Fruit fly (Drosophila melanogaster) whole organism, embryonic: ENCODE data around the gene AP-1mu.

Source experiments
- Abd-B ChIP-seq: fragments of 200-800 bp; sonication (Bioruptor generic); optimal IDR thresholded peaks from 2 replicates; lab custom pipeline; 2018; ENCODE audit warnings: missing biosample characterization, mild to moderate bottlenecking, missing genetic modification characterization, moderate library complexity
- Aef1 ChIP-seq: fragments of 200-800 bp; sonication (Bioruptor generic); IDR thresholded peaks from 3 replicates; pipeline ENCODE4 v1.3.6; 2022; ENCODE audit warnings: missing biosample characterization, missing genetic modification characterization
- Asciz ChIP-seq: fragments of 200-800 bp; sonication (Bioruptor generic); optimal IDR thresholded peaks from 2 replicates; lab custom pipeline; 2017; ENCODE audit warnings: missing biosample characterization, mild to moderate bottlenecking, missing genetic modification characterization, missing genetic modification reagents
- Bgb ChIP-seq: fragments of 200-800 bp; sonication (Bioruptor generic); IDR thresholded peaks from 2 replicates; pipeline ENCODE4 v1.3.6; 2022; ENCODE audit warnings: missing biosample characterization, missing genetic modification characterization; ENCODE audit not compliant: partially characterized antibody
- CG10366 ChIP-seq: fragments of 200-800 bp; sonication (Bioruptor generic); IDR thresholded peaks from 2 replicates; pipeline ENCODE4 v1.3.6; 2022; ENCODE audit warnings: missing biosample characterization, missing genetic modification characterization
- CG13287 ChIP-seq: fragments of 200-800 bp; sonication (Bioruptor generic); IDR thresholded peaks from 2 replicates; pipeline ENCODE4 v1.3.6; 2022; ENCODE audit warnings: missing biosample characterization, missing genetic modification characterization; ENCODE audit not compliant: partially characterized antibody
- CG13296 ChIP-seq: fragments of 200-800 bp; sonication (Bioruptor generic); optimal IDR thresholded peaks from 3 replicates; lab custom pipeline; 2018; ENCODE audit warnings: missing biosample characterization, mild to moderate bottlenecking, missing genetic modification characterization
- CG14710 ChIP-seq: fragments of 200-800 bp; sonication (Bioruptor generic); optimal IDR thresholded peaks from 3 replicates; lab custom pipeline; 2019; ENCODE audit warnings: missing biosample characterization, mild to moderate bottlenecking, missing genetic modification characterization, moderate library complexity
- CG1602 ChIP-seq: fragments of 200-800 bp; sonication (Bioruptor generic); optimal IDR thresholded peaks from 3 replicates; lab custom pipeline; 2016; ENCODE audit warnings: missing biosample characterization, missing genetic modification characterization
- CG16813 ChIP-seq: fragments of 200-800 bp; sonication (Bioruptor generic); IDR thresholded peaks from 3 replicates; pipeline ENCODE4 v1.3.6; 2022; ENCODE audit warnings: missing biosample characterization, missing genetic modification characterization; ENCODE audit not compliant: partially characterized antibody
- CG17186 ChIP-seq: fragments of 200-800 bp; sonication (Bioruptor generic); optimal IDR thresholded peaks from 3 replicates; lab custom pipeline; 2017; ENCODE audit warnings: missing biosample characterization, missing genetic modification reagents, missing genetic modification characterization
- CG17359 ChIP-seq: fragments of 200-800 bp; sonication (Bioruptor generic); optimal IDR thresholded peaks from 3 replicates; lab custom pipeline; 2018; ENCODE audit warnings: missing biosample characterization, mild to moderate bottlenecking, missing genetic modification characterization, moderate library complexity
- CG18262 ChIP-seq: fragments of 200-800 bp; optimal IDR thresholded peaks from 3 replicates; lab custom pipeline; 2019; ENCODE audit warnings: missing biosample characterization, mild to moderate bottlenecking, missing genetic modification characterization, moderate library complexity
- CG1832 ChIP-seq: fragments of 200-800 bp; sonication (Bioruptor generic); optimal IDR thresholded peaks from 2 replicates; lab custom pipeline; 2017; ENCODE audit warnings: missing biosample characterization, mild to moderate bottlenecking, missing genetic modification characterization, inconsistent platforms
- CG2129 ChIP-seq: fragments of 200-800 bp; sonication (Bioruptor generic); IDR thresholded peaks from 2 replicates; pipeline ENCODE4 v1.3.6; 2022; ENCODE audit warnings: missing biosample characterization, missing genetic modification characterization; ENCODE audit not compliant: partially characterized antibody
- CG2875 ChIP-seq: fragments of 200-800 bp; sonication (Bioruptor generic); optimal IDR thresholded peaks from 2 replicates; lab custom pipeline; 2017; ENCODE audit warnings: missing biosample characterization, mild to moderate bottlenecking, missing genetic modification characterization, missing genetic modification reagents
- CG3163 ChIP-seq: fragments of 200-800 bp; sonication (Bioruptor generic); optimal IDR thresholded peaks from 3 replicates; lab custom pipeline; 2016; ENCODE audit warnings: missing biosample characterization, missing genetic modification characterization
- CG4328 ChIP-seq: fragments of 200-800 bp; sonication (Bioruptor generic); optimal IDR thresholded peaks from 3 replicates; lab custom pipeline; 2017; ENCODE audit warnings: missing biosample characterization, missing genetic modification reagents, missing genetic modification characterization
- CG4424 ChIP-seq: fragments of 200-800 bp; sonication (Bioruptor generic); optimal IDR thresholded peaks from 3 replicates; lab custom pipeline; 2016; ENCODE audit warnings: missing biosample characterization, missing genetic modification characterization
- CG6654 ChIP-seq: fragments of 200-800 bp; sonication (Bioruptor generic); optimal IDR thresholded peaks from 2 replicates; lab custom pipeline; 2017; ENCODE audit warnings: missing biosample characterization, mild to moderate bottlenecking, missing genetic modification characterization
- CG8944 ChIP-seq: fragments of 200-800 bp; sonication (Bioruptor generic); optimal IDR thresholded peaks from 3 replicates; lab custom pipeline; 2016; ENCODE audit warnings: missing biosample characterization, missing genetic modification characterization
- CG9215 ChIP-seq: fragments of 200-800 bp; sonication (Bioruptor generic); IDR thresholded peaks from 2 replicates; pipeline ENCODE4 v1.3.6; 2022; ENCODE audit warnings: missing biosample characterization, missing genetic modification characterization
- CG9817 ChIP-seq: fragments of 200-800 bp; sonication (Bioruptor generic); optimal IDR thresholded peaks from 2 replicates; lab custom pipeline; 2018; ENCODE audit warnings: missing biosample characterization, mild to moderate bottlenecking, missing genetic modification characterization, moderate library complexity
- Dad ChIP-seq: fragments of 200-800 bp; sonication (Bioruptor generic); optimal IDR thresholded peaks from 3 replicates; lab custom pipeline; 2016; ENCODE audit warnings: missing biosample characterization, missing genetic modification characterization
- Dll ChIP-seq: fragments of 200-800 bp; sonication (Bioruptor generic); IDR thresholded peaks from 4 replicates; pipeline ENCODE4 v1.3.6; 2022; ENCODE audit warnings: missing biosample characterization, missing genetic modification characterization; ENCODE audit not compliant: partially characterized antibody
- Eip74EF ChIP-seq, 2 experiments: fragments of 200-800 bp in 1 of 2; fragments of >200 bp in 1 of 2; sonication (Bioruptor generic) in 1 of 2; optimal IDR thresholded peaks; 2 replicates each; lab custom pipeline; 2017 to 2019; ENCODE audit warnings: missing biosample characterization in 2 of 2, missing genetic modification characterization in 2 of 2, mild to moderate bottlenecking in 1 of 2, moderate library complexity in 1 of 2
- GATAe ChIP-seq: fragments of 200-800 bp; sonication (Bioruptor generic); conservative IDR thresholded peaks from 2 replicates; pipeline ENCODE4 v1.3.6; 2022; ENCODE audit warnings: missing biosample characterization, missing genetic modification characterization
- Lim3 ChIP-seq: fragments of 200-800 bp; sonication (Bioruptor generic); IDR thresholded peaks from 2 replicates; pipeline ENCODE4 v1.3.6; 2022; ENCODE audit warnings: missing biosample characterization, missing genetic modification characterization
- Meics ChIP-seq: fragments of 200-800 bp; sonication (Bioruptor generic); optimal IDR thresholded peaks from 2 replicates; lab custom pipeline; 2017; ENCODE audit warnings: missing biosample characterization, mild to moderate bottlenecking, missing genetic modification characterization
- Oli ChIP-seq: fragments of 200-800 bp; sonication (Bioruptor generic); optimal IDR thresholded peaks from 2 replicates; lab custom pipeline; 2018; ENCODE audit warnings: missing biosample characterization, mild to moderate bottlenecking, missing genetic modification characterization, moderate library complexity
- Ravus ChIP-seq: fragments of 200-800 bp; sonication (Bioruptor generic); IDR thresholded peaks from 2 replicates; pipeline ENCODE4 v1.3.6; 2022; ENCODE audit warnings: missing biosample characterization, missing genetic modification characterization
- Stat92E ChIP-seq, 3 experiments: fragments of >200 bp in 2 of 3; fragments of 200-800 bp in 1 of 3; sonication (Bioruptor generic) in 1 of 3; optimal IDR thresholded peaks; 2 replicates each; lab custom pipeline; 2017 to 2019; ENCODE audit warnings: missing biosample characterization in 3 of 3, missing genetic modification characterization in 3 of 3, mild to moderate bottlenecking in 1 of 3, moderate library complexity in 1 of 3
- Tbp ChIP-seq: fragments of >200 bp; optimal IDR thresholded peaks from 2 replicates; lab custom pipeline; 2018; ENCODE audit warnings: missing biosample characterization, missing genetic modification characterization
- ac ChIP-seq: fragments of 200-800 bp; sonication (Bioruptor generic); optimal IDR thresholded peaks from 3 replicates; lab custom pipeline; 2017; ENCODE audit warnings: missing biosample characterization, mild to moderate bottlenecking, missing genetic modification characterization
- ash1 ChIP-seq: fragments of 200-800 bp; sonication (Bioruptor generic); optimal IDR thresholded peaks from 2 replicates; lab custom pipeline; 2018; ENCODE audit warnings: missing biosample characterization, mild to moderate bottlenecking, missing genetic modification characterization
- ato ChIP-seq: fragments of 200-800 bp; sonication (Bioruptor generic); IDR thresholded peaks from 2 replicates; pipeline ENCODE4 v1.3.6; 2022; ENCODE audit warnings: missing biosample characterization, missing genetic modification characterization; ENCODE audit not compliant: partially characterized antibody
- bowl ChIP-seq: fragments of 200-800 bp; sonication (Bioruptor generic); IDR thresholded peaks from 2 replicates; pipeline ENCODE4 v1.3.6; 2022; ENCODE audit warnings: missing biosample characterization, missing genetic modification characterization
- br ChIP-seq: fragments of >200 bp; optimal IDR thresholded peaks from 2 replicates; lab custom pipeline; 2017
- fu2 ChIP-seq: fragments of 200-800 bp; sonication (Bioruptor generic); optimal IDR thresholded peaks from 2 replicates; lab custom pipeline; 2016; ENCODE audit warnings: missing biosample characterization, missing genetic modification characterization
- ind ChIP-seq: fragments of 200-800 bp; sonication (Bioruptor generic); optimal IDR thresholded peaks from 3 replicates; lab custom pipeline; 2016; ENCODE audit warnings: missing biosample characterization, missing genetic modification characterization
- jumu ChIP-seq: fragments of 200-800 bp; sonication (Bioruptor generic); optimal IDR thresholded peaks from 3 replicates; lab custom pipeline; 2016; ENCODE audit warnings: missing biosample characterization, missing genetic modification characterization
- lab ChIP-seq: fragments of 200-800 bp; sonication (Bioruptor generic); optimal IDR thresholded peaks from 3 replicates; lab custom pipeline; 2017; ENCODE audit warnings: missing biosample characterization, missing genetic modification characterization, mild to moderate bottlenecking, moderate library complexity, missing genetic modification reagents
- nerfin-1 ChIP-seq: fragments of 200-800 bp; sonication (Bioruptor generic); optimal IDR thresholded peaks from 3 replicates; lab custom pipeline; 2019; ENCODE audit warnings: missing biosample characterization, mild to moderate bottlenecking, missing genetic modification characterization, moderate library complexity
- pan ChIP-seq, 4 experiments: fragments of >200 bp in 3 of 4; fragments of 200-800 bp in 1 of 4; sonication (Bioruptor generic) in 1 of 4; optimal IDR thresholded peaks in 3 of 4; IDR thresholded peaks in 1 of 4; 2 replicates each; pipeline versions ENCODE4 v1.3.6 to Lab custom; 2017 to 2022; ENCODE audit warnings: missing biosample characterization in 2 of 4, missing genetic modification characterization in 2 of 4, mixed read lengths in 1 of 4
- sd ChIP-seq: fragments of 200-800 bp; sonication (Bioruptor generic); optimal IDR thresholded peaks from 3 replicates; lab custom pipeline; 2018; ENCODE audit warnings: missing biosample characterization, mild to moderate bottlenecking, missing genetic modification characterization, moderate library complexity
- sens ChIP-seq: fragments of 200-800 bp; sonication (Bioruptor generic); peaks from one replicate; lab custom pipeline; 2016; ENCODE audit warnings: missing biosample characterization, missing genetic modification characterization
- slou ChIP-seq: fragments of 200-800 bp; sonication (Bioruptor generic); optimal IDR thresholded peaks from 3 replicates; lab custom pipeline; 2016; ENCODE audit warnings: missing biosample characterization, missing genetic modification characterization
- slp2 ChIP-seq: fragments of 200-800 bp; sonication (Bioruptor generic); optimal IDR thresholded peaks from 2 replicates; lab custom pipeline; 2016; ENCODE audit warnings: missing biosample characterization, missing genetic modification characterization
- tll ChIP-seq, 2 experiments: fragments of 200-800 bp in 1 of 2; fragments of >200 bp in 1 of 2; sonication (Bioruptor generic) in 1 of 2; optimal IDR thresholded peaks; 2 replicates each; lab custom pipeline; 2017 to 2019; ENCODE audit warnings: missing biosample characterization in 2 of 2, missing genetic modification characterization in 2 of 2, mild to moderate bottlenecking in 1 of 2, moderate library complexity in 1 of 2
- wdn ChIP-seq: fragments of 200-800 bp; sonication (Bioruptor generic); IDR thresholded peaks from 2 replicates; pipeline ENCODE4 v1.3.6; 2022; ENCODE audit warnings: missing biosample characterization, missing genetic modification characterization

Gene AP-1mu

DNA sequence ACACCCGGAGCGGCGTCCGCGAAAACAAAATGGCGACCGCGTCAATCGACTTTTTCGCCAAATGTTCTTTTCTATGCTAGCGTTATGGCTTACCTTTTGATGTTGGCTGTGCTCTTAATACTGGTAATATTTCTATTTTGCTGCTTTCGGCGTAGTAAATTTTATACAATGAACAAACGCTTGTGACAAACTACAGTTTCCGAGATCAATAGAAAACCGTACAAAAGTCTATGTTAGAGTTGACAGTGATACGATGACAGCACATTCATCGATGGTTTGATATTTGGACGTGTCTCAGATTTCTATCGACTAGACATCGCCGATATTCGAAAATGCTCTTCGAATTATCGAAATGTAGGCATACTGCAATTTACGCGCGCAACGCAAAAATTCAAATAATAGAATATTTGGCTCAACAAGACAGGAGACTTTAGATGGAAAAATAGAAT is 49.2 kb downstream of the AP-1mu start, which contains the start of gene rump (continued):
- TF ChIP-seq CG1602 (GFP tag; lab: Kevin White, UChicago) (no peak), sd (tag; lab: Kevin White, UChicago) (peak; percentile 60), Dll (GFP tag; lab: Robert Waterston, UW) (no peak), CG18262 (tag; lab: Kevin White, UChicago) (peak; percentile 33), GATAe (GFP tag; lab: Robert Waterston, UW) (no peak), nerfin-1 (peak; percentile 5), CG4328 (no peak), Dad (no peak), jumu (no peak), bowl (GFP tag; lab: Robert Waterston, UW) (no peak), ash1 (GFP tag; lab: Kevin White, UChicago) (no peak), Bgb (no peak), CG13296 (GFP tag; lab: Kevin White, UChicago) (no peak), Lim3 (no peak), CG6654 (no peak), wdn (no peak), sens (GFP tag; lab: Kevin White, UChicago) (no peak), CG9215 (no peak), CG17359 (tag; lab: Kevin White, UChicago) (no peak), pan (optimal IDR thresholded peaks at IDR 0.05; lab: Kevin White, UChicago) (no peak), pan (GFP tag; optimal IDR thresholded peaks at IDR 0.05 in 1 of 2, IDR thresholded peaks at IDR 0.05 in 1 of 2) (no peak), ac (GFP tag; lab: Kevin White, UChicago) (no peak), CG10366 (no peak), Ravus (GFP tag; lab: Robert Waterston, UW) (no peak), CG2875 (GFP tag; lab: Kevin White, UChicago) (no peak), ind (GFP tag; lab: Kevin White, UChicago) (no peak), Abd-B (GFP tag; lab: Kevin White, UChicago) (no peak), CG2129 (GFP tag; lab: Robert Waterston, UW) (no peak), Eip74EF (GFP tag; optimal IDR thresholded peaks at IDR 0.05; lab: Kevin White, UChicago) (no peak), br (lab: Kevin White, UChicago) (no peak), CG16813 (GFP tag; lab: Robert Waterston, UW) (no peak), Aef1 (GFP tag; lab: Robert Waterston, UW) (no peak), Asciz (GFP tag; lab: Kevin White, UChicago) (no peak), CG14710 (tag; lab: Kevin White, UChicago) (peak; percentile 77), lab (GFP tag; lab: Kevin White, UChicago) (no peak), Stat92E (GFP tag; optimal IDR thresholded peaks at IDR 0.05; lab: Kevin White, UChicago) (peak in 1 of 3 experiments; percentile 58), fu2 (GFP tag; lab: Kevin White, UChicago) (no peak), ato (GFP tag; lab: Robert Waterston, UW) (no peak), CG3163 (GFP tag; lab: Kevin White, UChicago) (no peak), CG8944 (GFP tag; lab: Kevin White, UChicago) (no peak), CG1832 (GFP tag; lab: Kevin White, UChicago) (no peak), CG9817 (tag; lab: Kevin White, UChicago) (no peak), tll (GFP tag; optimal IDR thresholded peaks at IDR 0.05; lab: Kevin White, UChicago) (no peak), slp2 (GFP tag; lab: Kevin White, UChicago) (no peak), Tbp (GFP tag; lab: Kevin White, UChicago) (peak; percentile 2), CG4424 (GFP tag; lab: Kevin White, UChicago) (no peak), Meics (GFP tag; lab: Kevin White, UChicago) (no peak), Oli (tag; lab: Kevin White, UChicago) (no peak), slou (no peak), CG17186 (GFP tag; lab: Kevin White, UChicago) (peak; percentile 71), CG13287 (no peak)
